Worm (Caenorhabditis elegans): Measurements from ENCODE around the gene srw-11.

DNA sequence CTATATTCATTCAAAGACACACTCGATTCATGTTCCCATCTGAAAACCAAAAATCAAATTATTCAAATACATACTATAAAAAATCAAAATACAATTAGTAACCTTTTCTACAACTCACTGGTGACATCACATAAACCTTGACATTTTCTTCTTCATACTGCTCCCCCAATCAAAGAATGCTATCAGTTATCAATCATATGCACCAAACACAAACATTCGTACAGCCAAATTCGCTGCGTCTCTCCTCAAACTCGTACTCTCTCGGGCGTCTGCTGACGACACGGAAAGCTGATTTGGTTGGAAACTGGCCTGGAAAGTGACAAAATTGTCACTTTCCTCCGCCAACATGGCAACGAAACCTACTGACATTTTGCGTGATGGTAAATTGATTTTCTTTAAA lies 47.7 kb downstream of the srw-11 start, which contains the start of gene plc-2:
- no peak for TF ChIP-seq pha-4 (tag; optimal IDR thresholded peaks at IDR 0.05)
- no peak for TF ChIP-seq F49E8.2 (tag; optimal IDR thresholded peaks at IDR 0.05; ENCODE audit: insufficient read depth)
- TF ChIP-seq B0019.2 (GFP tag; conservative IDR thresholded peaks at IDR 0.05) = no peak
- no peak for TF ChIP-seq gei-17 (GFP tag; optimal IDR thresholded peaks at IDR 0.05)
- TF ChIP-seq ceh-58 (GFP tag; IDR thresholded peaks at IDR 0.05) = no peak
- no peak for TF ChIP-seq dpl-1 (GFP tag; optimal IDR thresholded peaks at IDR 0.05)
- TF ChIP-seq Y95B8A.8 (GFP tag; IDR thresholded peaks at IDR 0.05) = no peak
- TF ChIP-seq snpc-1.3 (tag; optimal IDR thresholded peaks at IDR 0.05; ENCODE audit: insufficient read depth) = no peak
- no peak for TF ChIP-seq unc-62 (GFP tag; optimal IDR thresholded peaks at IDR 0.05)
- no peak for TF ChIP-seq F57A8.1 (GFP tag; optimal IDR thresholded peaks at IDR 0.05)

Data from whole organism, young adult.